Worm (Caenorhabditis elegans): ENCODE data around the gene F44B9.10.

DNA sequence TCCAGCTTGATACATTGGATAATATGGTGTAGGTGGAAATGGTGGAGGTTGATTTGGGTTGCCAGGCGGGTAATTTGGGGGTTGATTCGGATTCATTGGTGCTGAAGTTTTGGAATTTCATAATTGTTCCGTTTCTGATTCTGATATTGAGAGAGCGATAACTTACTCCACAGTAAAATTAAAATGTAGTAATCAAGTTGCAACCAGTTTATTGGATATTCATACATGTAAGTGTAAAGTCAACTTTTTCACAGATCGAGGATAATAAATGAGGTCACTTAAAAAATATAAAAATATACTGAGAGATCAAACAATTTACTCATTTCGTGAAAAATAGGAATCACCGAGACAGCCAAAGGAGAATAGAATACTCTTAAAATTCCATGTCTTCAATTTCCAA lies 5.5 kb downstream of the F44B9.10 start, which contains the start of gene mdt-30:
- no peak for TF ChIP-seq fkh-10 (GFP tag; optimal IDR thresholded peaks at IDR 0.05)
- no peak for TF ChIP-seq sea-2 (GFP tag; optimal IDR thresholded peaks at IDR 0.05)
- TF ChIP-seq nhr-25 (tag; optimal IDR thresholded peaks at IDR 0.05), result no peak
- TF ChIP-seq fos-1 (tag; optimal IDR thresholded peaks at IDR 0.05), result no peak
- no peak for TF ChIP-seq nhr-12 (tag; optimal IDR thresholded peaks at IDR 0.05)
- no peak for TF ChIP-seq egl-27 (tag; optimal IDR thresholded peaks at IDR 0.05)
- no peak for TF ChIP-seq nfya-1 (tag; optimal IDR thresholded peaks at IDR 0.05; ENCODE audit: insufficient read depth)
- no peak for TF ChIP-seq ama-1 (optimal IDR thresholded peaks at IDR 0.05)
- no peak for TF ChIP-seq ztf-4 (tag; optimal IDR thresholded peaks at IDR 0.05)
- TF ChIP-seq ztf-11 (tag; optimal IDR thresholded peaks at IDR 0.05), result no peak
- no peak for TF ChIP-seq unc-39 (tag; optimal IDR thresholded peaks at IDR 0.05)
- no peak for TF ChIP-seq daf-12 (tag; optimal IDR thresholded peaks at IDR 0.05)
